Worm (Caenorhabditis elegans) whole organism, late embryonic: ENCODE measurements around the gene unc-44.

Experiments
- C08G9.2 ChIP-seq: sonication (generic microtip); optimal IDR thresholded peaks from 2 replicates; lab custom pipeline; 2016; ENCODE audit warnings: mild to moderate bottlenecking, missing genetic modification characterization, moderate library complexity, missing compliant biosample characterization
- C38D4.7 ChIP-seq: fragments of 200-800 bp; sonication (Bioruptor generic); optimal IDR thresholded peaks from 2 replicates; lab custom pipeline; 2018; ENCODE audit warnings: mild to moderate bottlenecking, missing genetic modification characterization, moderate library complexity, missing compliant biosample characterization
- F13H6.1 ChIP-seq: sonication (generic microtip); optimal IDR thresholded peaks from 2 replicates; lab custom pipeline; 2016; ENCODE audit warnings: missing genetic modification characterization, missing compliant biosample characterization
- K02D7.2 ChIP-seq: sonication (generic microtip); optimal IDR thresholded peaks from 2 replicates; lab custom pipeline; 2017; ENCODE audit warnings: mild to moderate bottlenecking, missing genetic modification characterization, missing compliant biosample characterization
- T23F11.4 ChIP-seq: fragments of 200-800 bp; sonication (Bioruptor generic); optimal IDR thresholded peaks from 2 replicates; lab custom pipeline; 2018; ENCODE audit warnings: mild to moderate bottlenecking, missing genetic modification characterization, missing compliant biosample characterization
- Y22D7AL.16 ChIP-seq: sonication (generic microtip); optimal IDR thresholded peaks from 2 replicates; lab custom pipeline; 2016; ENCODE audit warnings: missing genetic modification characterization, missing compliant biosample characterization
- ahr-1 ChIP-seq: sonication (generic microtip); optimal IDR thresholded peaks from 2 replicates; lab custom pipeline; 2016; ENCODE audit warnings: missing genetic modification characterization, missing compliant biosample characterization
- ama-1 ChIP-seq: fragments of 150-350 bp; optimal IDR thresholded peaks from 2 replicates; lab custom pipeline; 2014
- ceh-14 ChIP-seq: sonication (generic microtip); optimal IDR thresholded peaks from 2 replicates; lab custom pipeline; 2016; ENCODE audit warnings: missing genotype, missing genetic modification characterization, missing compliant biosample characterization
- ceh-19 ChIP-seq: fragments of 200-800 bp; sonication (Bioruptor generic); optimal IDR thresholded peaks from 2 replicates; lab custom pipeline; 2018; ENCODE audit warnings: mild to moderate bottlenecking, missing genetic modification characterization, missing compliant biosample characterization
- ceh-2 ChIP-seq: sonication (generic microtip); optimal IDR thresholded peaks from 2 replicates; lab custom pipeline; 2016; ENCODE audit warnings: missing genotype, missing genetic modification characterization, missing compliant biosample characterization
- ceh-30 ChIP-seq: fragments of 150-350 bp; optimal IDR thresholded peaks from 2 replicates; lab custom pipeline; 2014; ENCODE audit warnings: missing biosample characterization, missing genetic modification characterization
- ceh-31 ChIP-seq: sonication (generic microtip); optimal IDR thresholded peaks from 2 replicates; lab custom pipeline; 2016; ENCODE audit warnings: missing genetic modification characterization, missing compliant biosample characterization
- ceh-34 ChIP-seq: sonication (generic microtip); optimal IDR thresholded peaks from 2 replicates; lab custom pipeline; 2016; ENCODE audit warnings: mild to moderate bottlenecking, missing genetic modification characterization, missing compliant biosample characterization
- ceh-45 ChIP-seq: fragments of 200-800 bp; sonication (Bioruptor generic); IDR thresholded peaks from 2 replicates; pipeline ENCODE4 v1.3.6; 2022; ENCODE audit warnings: missing genetic modification reagents, missing genetic modification characterization, missing compliant biosample characterization
- ceh-48 ChIP-seq: sonication (generic microtip); optimal IDR thresholded peaks from 2 replicates; lab custom pipeline; 2016; ENCODE audit warnings: missing genetic modification characterization, inconsistent platforms, missing compliant biosample characterization
- ceh-9 ChIP-seq: sonication (generic microtip); optimal IDR thresholded peaks from 2 replicates; lab custom pipeline; 2016; ENCODE audit warnings: mild to moderate bottlenecking, missing genetic modification characterization, inconsistent platforms, missing compliant biosample characterization
- dmd-4 ChIP-seq: sonication (generic microtip); optimal IDR thresholded peaks from 2 replicates; lab custom pipeline; 2016; ENCODE audit warnings: borderline replicate concordance, missing genetic modification characterization, missing compliant biosample characterization
- dve-1 ChIP-seq: sonication (generic microtip); optimal IDR thresholded peaks from 2 replicates; lab custom pipeline; 2017; ENCODE audit warnings: antibody characterized with exemption, mild to moderate bottlenecking, missing genetic modification characterization, missing compliant biosample characterization
- elt-2 ChIP-seq: sonication (generic microtip); optimal IDR thresholded peaks from 2 replicates; lab custom pipeline; 2016; ENCODE audit warnings: missing genetic modification reagents, missing genetic modification characterization, missing compliant biosample characterization
- elt-4 ChIP-seq: sonication (generic microtip); optimal IDR thresholded peaks from 2 replicates; lab custom pipeline; 2016; ENCODE audit warnings: missing genetic modification characterization, missing compliant biosample characterization
- ets-4 ChIP-seq: sonication (generic microtip); optimal IDR thresholded peaks from 2 replicates; lab custom pipeline; 2016; ENCODE audit warnings: missing genetic modification characterization, missing compliant biosample characterization
- eyg-1 ChIP-seq: sonication (generic microtip); optimal IDR thresholded peaks from 2 replicates; lab custom pipeline; 2016; ENCODE audit warnings: missing genotype, missing genetic modification characterization, missing compliant biosample characterization
- fax-1 ChIP-seq: sonication (generic microtip); optimal IDR thresholded peaks from 2 replicates; lab custom pipeline; 2016; ENCODE audit warnings: missing genotype, missing genetic modification characterization, missing compliant biosample characterization
- fkh-10 ChIP-seq: fragments of 150-350 bp; optimal IDR thresholded peaks from 2 replicates; lab custom pipeline; 2014; ENCODE audit warnings: missing biosample characterization, missing genetic modification reagents, missing genetic modification characterization
- gmeb-2 ChIP-seq: sonication (generic microtip); optimal IDR thresholded peaks from 2 replicates; lab custom pipeline; 2016; ENCODE audit warnings: missing genetic modification characterization, inconsistent platforms, missing compliant biosample characterization
- hlh-30 ChIP-seq: sonication (generic microtip); optimal IDR thresholded peaks from 2 replicates; lab custom pipeline; 2017; ENCODE audit warnings: antibody characterized with exemption, missing genetic modification characterization, missing compliant biosample characterization; ENCODE audit not compliant: insufficient read depth
- hlh-6 ChIP-seq: sonication (generic microtip); optimal IDR thresholded peaks from 2 replicates; lab custom pipeline; 2016; ENCODE audit warnings: missing genotype, missing genetic modification characterization, missing compliant biosample characterization
- hlh-8 ChIP-seq: sonication (generic microtip); optimal IDR thresholded peaks from 2 replicates; lab custom pipeline; 2016; ENCODE audit warnings: missing genotype, missing genetic modification characterization, missing compliant biosample characterization
- lim-6 ChIP-seq: sonication (generic microtip); optimal IDR thresholded peaks from 2 replicates; lab custom pipeline; 2016; ENCODE audit warnings: missing genetic modification characterization, missing compliant biosample characterization
- lin-11 ChIP-seq: fragments of 200-800 bp; sonication (Bioruptor generic); optimal IDR thresholded peaks from 2 replicates; lab custom pipeline; 2018; ENCODE audit warnings: mild to moderate bottlenecking, missing genetic modification characterization, missing compliant biosample characterization
- mec-3 ChIP-seq: sonication (generic microtip); optimal IDR thresholded peaks from 2 replicates; lab custom pipeline; 2016; ENCODE audit warnings: borderline replicate concordance, missing genetic modification characterization, missing compliant biosample characterization
- nfya-1 ChIP-seq: sonication (generic microtip); optimal IDR thresholded peaks from 2 replicates; lab custom pipeline; 2017; ENCODE audit warnings: missing genetic modification characterization, mild to moderate bottlenecking, missing compliant biosample characterization, antibody characterized with exemption, moderate library complexity
- nhr-11 ChIP-seq: fragments of 150-350 bp; optimal IDR thresholded peaks from 2 replicates; lab custom pipeline; 2014; ENCODE audit warnings: missing biosample characterization, missing genetic modification characterization
- npax-4 ChIP-seq: sonication (generic microtip); optimal IDR thresholded peaks from 2 replicates; lab custom pipeline; 2016; ENCODE audit warnings: missing genetic modification characterization, missing compliant biosample characterization
- pag-3 ChIP-seq: sonication (generic microtip); optimal IDR thresholded peaks from 2 replicates; lab custom pipeline; 2016; ENCODE audit warnings: missing compliant biosample characterization, missing genetic modification characterization, borderline replicate concordance
- pat-9 ChIP-seq: fragments of 200-800 bp; sonication (Bioruptor generic); optimal IDR thresholded peaks from 2 replicates; lab custom pipeline; 2018; ENCODE audit warnings: mild to moderate bottlenecking, missing genetic modification characterization, moderate library complexity, missing compliant biosample characterization
- pax-1 ChIP-seq: fragments of 150-350 bp; optimal IDR thresholded peaks from 2 replicates; lab custom pipeline; 2014; ENCODE audit warnings: missing biosample characterization, missing genetic modification characterization
- pha-2 ChIP-seq: sonication (generic microtip); optimal IDR thresholded peaks from 2 replicates; lab custom pipeline; 2017; ENCODE audit warnings: mild to moderate bottlenecking, missing genetic modification characterization, missing compliant biosample characterization
- pha-4 ChIP-seq: fragments of 150-350 bp; optimal IDR thresholded peaks from 2 replicates; lab custom pipeline; 2018; ENCODE audit warnings: missing biosample characterization, missing genetic modification reagents, missing genetic modification characterization
- pqm-1 ChIP-seq: sonication (generic microtip); optimal IDR thresholded peaks from 2 replicates; lab custom pipeline; 2016; ENCODE audit warnings: missing genetic modification characterization, missing compliant biosample characterization
- pros-1 ChIP-seq: fragments of 150-350 bp; optimal IDR thresholded peaks from 2 replicates; lab custom pipeline; 2014; ENCODE audit warnings: missing biosample characterization, missing genetic modification reagents, missing genetic modification characterization
- rnt-1 ChIP-seq: sonication (generic microtip); optimal IDR thresholded peaks from 2 replicates; lab custom pipeline; 2016; ENCODE audit warnings: missing genetic modification characterization, missing compliant biosample characterization
- sox-2 ChIP-seq: fragments of 200-800 bp; sonication (Bioruptor generic); IDR thresholded peaks from 2 replicates; pipeline ENCODE4 v1.3.6; 2022; ENCODE audit warnings: missing genetic modification reagents, missing genetic modification characterization, missing compliant biosample characterization
- sox-4 ChIP-seq: sonication (generic microtip); optimal IDR thresholded peaks from 2 replicates; lab custom pipeline; 2017; ENCODE audit warnings: mild to moderate bottlenecking, missing genetic modification characterization, inconsistent platforms, missing compliant biosample characterization
- syd-9 ChIP-seq: sonication (generic microtip); optimal IDR thresholded peaks from 2 replicates; lab custom pipeline; 2016; ENCODE audit warnings: mild to moderate bottlenecking, missing genetic modification characterization, moderate library complexity, missing compliant biosample characterization
- tbx-2 ChIP-seq: sonication (generic microtip); optimal IDR thresholded peaks from 2 replicates; lab custom pipeline; 2016; ENCODE audit warnings: missing genetic modification characterization, missing compliant biosample characterization
- tbx-7 ChIP-seq: sonication (generic microtip); optimal IDR thresholded peaks from 2 replicates; lab custom pipeline; 2016; ENCODE audit warnings: missing genotype, missing genetic modification characterization, missing compliant biosample characterization
- ttx-3 ChIP-seq: sonication (generic microtip); optimal IDR thresholded peaks from 2 replicates; lab custom pipeline; 2016; ENCODE audit warnings: missing genetic modification reagents, missing genetic modification characterization, missing compliant biosample characterization
- unc-42 ChIP-seq: sonication (generic microtip); optimal IDR thresholded peaks from 2 replicates; lab custom pipeline; 2016; ENCODE audit warnings: missing genotype, missing genetic modification characterization, missing compliant biosample characterization
- unc-55 ChIP-seq: sonication (generic microtip); optimal IDR thresholded peaks from 2 replicates; lab custom pipeline; 2017; ENCODE audit warnings: missing biosample characterization, missing genetic modification reagents, missing genetic modification characterization
- unc-86 ChIP-seq: sonication (generic microtip); optimal IDR thresholded peaks from 2 replicates; lab custom pipeline; 2016; ENCODE audit warnings: missing genetic modification characterization, missing compliant biosample characterization
- zip-5 ChIP-seq: sonication (generic microtip); optimal IDR thresholded peaks from 2 replicates; lab custom pipeline; 2016; ENCODE audit warnings: missing genetic modification characterization, missing compliant biosample characterization
- ztf-16 ChIP-seq: sonication (generic microtip); optimal IDR thresholded peaks from 2 replicates; lab custom pipeline; 2017; ENCODE audit warnings: missing genetic modification characterization, missing compliant biosample characterization

Gene unc-44

ce11 chrIV:5973947-5974495, 1.3 kb upstream of the unc-44 start:
- TF ChIP-seq zip-5 = no peak
- TF ChIP-seq unc-55 = peak; percentile 30
- peak; percentile 18 for TF ChIP-seq ttx-3 (tag; lab: Kevin White, UChicago)
- TF ChIP-seq gmeb-2 = no peak
- TF ChIP-seq dmd-4 (tag; lab: Kevin White, UChicago) = no peak
- TF ChIP-seq mec-3 (tag; lab: Kevin White, UChicago) = no peak
- no peak for TF ChIP-seq sox-4 (tag; lab: Kevin White, UChicago)
- TF ChIP-seq npax-4 (tag; lab: Kevin White, UChicago) = no peak
- TF ChIP-seq tbx-7 = no peak
- TF ChIP-seq syd-9 = peak; percentile 46
- TF ChIP-seq Y22D7AL.16 (tag; lab: Kevin White, UChicago) = no peak
- TF ChIP-seq elt-4 (tag; lab: Kevin White, UChicago) = no peak
- TF ChIP-seq ceh-9 = no peak
- TF ChIP-seq ceh-19 (GFP tag; lab: Kevin White, UChicago) = no peak
- no peak for TF ChIP-seq pha-2 (tag; lab: Kevin White, UChicago)
- no peak for TF ChIP-seq fkh-10 (GFP tag; lab: Kevin White, UChicago)
- no peak for TF ChIP-seq ahr-1 (tag; lab: Kevin White, UChicago)
- TF ChIP-seq ceh-48 (tag; lab: Kevin White, UChicago) = peak; percentile 12
- peak; percentile 74 for TF ChIP-seq ceh-31 (tag; lab: Kevin White, UChicago)
- no peak for TF ChIP-seq sox-2 (GFP tag; lab: Robert Waterston, UW)
- TF ChIP-seq ets-4 = no peak
- TF ChIP-seq rnt-1 (tag; lab: Kevin White, UChicago) = peak; percentile 51
- no peak for TF ChIP-seq elt-2 (tag; lab: Kevin White, UChicago)
- peak; percentile 60 for TF ChIP-seq ceh-34 (tag; lab: Kevin White, UChicago)
- TF ChIP-seq pha-4 (tag; lab: Kevin White, UChicago) = no peak
- no peak for TF ChIP-seq hlh-6 (tag; lab: Kevin White, UChicago)
- TF ChIP-seq ama-1 = no peak
- TF ChIP-seq ceh-30 (tag; lab: Kevin White, UChicago) = no peak
- no peak for TF ChIP-seq eyg-1 (tag; lab: Kevin White, UChicago)
- no peak for TF ChIP-seq pag-3 (tag; lab: Kevin White, UChicago)
- TF ChIP-seq ceh-45 (GFP tag; lab: Robert Waterston, UW) = no peak
- TF ChIP-seq pros-1 (tag; lab: Kevin White, UChicago) = no peak
- TF ChIP-seq C08G9.2 = peak; percentile 36
- TF ChIP-seq ztf-16 (tag; lab: Kevin White, UChicago) = no peak
- TF ChIP-seq F13H6.1 (tag; lab: Kevin White, UChicago) = peak; percentile 28
- TF ChIP-seq fax-1 (tag; lab: Kevin White, UChicago) = no peak
- TF ChIP-seq pqm-1 (tag; lab: Kevin White, UChicago) = no peak
- TF ChIP-seq ceh-2 (tag; lab: Kevin White, UChicago) = no peak
- no peak for TF ChIP-seq dve-1
- TF ChIP-seq nfya-1 = peak; percentile 96
- peak; percentile 70 for TF ChIP-seq tbx-2
- TF ChIP-seq pax-1 (tag; lab: Kevin White, UChicago) = no peak
- no peak for TF ChIP-seq K02D7.2 (tag; lab: Kevin White, UChicago)
- TF ChIP-seq hlh-30 = no peak
- no peak for TF ChIP-seq C38D4.7 (GFP tag; lab: Kevin White, UChicago)
- TF ChIP-seq hlh-8 (tag; lab: Kevin White, UChicago) = no peak
- no peak for TF ChIP-seq unc-86 (tag; lab: Kevin White, UChicago)
- TF ChIP-seq pat-9 (tag; lab: Kevin White, UChicago) = peak; percentile 3
- TF ChIP-seq lim-6 = no peak
- TF ChIP-seq T23F11.4 (GFP tag; lab: Kevin White, UChicago) = peak; percentile 49
- peak; percentile 74 for TF ChIP-seq unc-42 (tag; lab: Kevin White, UChicago)
- TF ChIP-seq nhr-11 (tag; lab: Kevin White, UChicago) = no peak
- no peak for TF ChIP-seq ceh-14
- no peak for TF ChIP-seq lin-11 (tag; lab: Kevin White, UChicago)
